Fruit fly (Drosophila melanogaster) whole organism, embryonic: ENCODE results near the gene Tmc.

ENCODE experiments used
- Bgb ChIP-seq: fragments of 200-800 bp; sonication (Bioruptor generic); IDR thresholded peaks from 2 replicates; pipeline ENCODE4 v1.3.6; 2022; ENCODE audit warnings: missing biosample characterization, missing genetic modification characterization; ENCODE audit not compliant: partially characterized antibody
- CG10321 ChIP-seq: fragments of 200-800 bp; sonication (Bioruptor generic); IDR thresholded peaks from 2 replicates; pipeline ENCODE4 v1.3.6; 2022; ENCODE audit warnings: missing biosample characterization, missing genetic modification characterization
- CG10565 ChIP-seq: fragments of 200-800 bp; sonication (Bioruptor generic); optimal IDR thresholded peaks from 3 replicates; lab custom pipeline; 2016; ENCODE audit warnings: missing biosample characterization, mild to moderate bottlenecking, missing genetic modification characterization
- CG11247 ChIP-seq: fragments of 200-800 bp; sonication (Bioruptor generic); IDR thresholded peaks from 2 replicates; pipeline ENCODE4 v1.3.6; 2022; ENCODE audit warnings: missing biosample characterization, missing genetic modification characterization
- CG12219 ChIP-seq: fragments of 200-800 bp; sonication (Bioruptor generic); optimal IDR thresholded peaks from 3 replicates; lab custom pipeline; 2018; ENCODE audit warnings: missing biosample characterization, mild to moderate bottlenecking, missing genetic modification characterization
- CG12769 ChIP-seq: fragments of 200-800 bp; sonication (Bioruptor generic); optimal IDR thresholded peaks from 2 replicates; lab custom pipeline; 2019; ENCODE audit warnings: missing biosample characterization, mild to moderate bottlenecking, missing genetic modification characterization, moderate library complexity
- CG13123 ChIP-seq: fragments of 200-800 bp; sonication (Bioruptor generic); optimal IDR thresholded peaks from 2 replicates; lab custom pipeline; 2016; ENCODE audit warnings: missing biosample characterization, missing genetic modification characterization
- CG13287 ChIP-seq: fragments of 200-800 bp; sonication (Bioruptor generic); IDR thresholded peaks from 2 replicates; pipeline ENCODE4 v1.3.6; 2022; ENCODE audit warnings: missing biosample characterization, missing genetic modification characterization; ENCODE audit not compliant: partially characterized antibody
- CG17612 ChIP-seq: fragments of 200-800 bp; sonication (Bioruptor generic); IDR thresholded peaks from 2 replicates; pipeline ENCODE4 v1.3.6; 2022; ENCODE audit warnings: missing biosample characterization, missing genetic modification characterization
- CG1792 ChIP-seq: fragments of 200-800 bp; sonication (Bioruptor generic); optimal IDR thresholded peaks from 2 replicates; lab custom pipeline; 2016; ENCODE audit warnings: missing biosample characterization, missing genetic modification characterization
- CG1832 ChIP-seq: fragments of 200-800 bp; sonication (Bioruptor generic); optimal IDR thresholded peaks from 2 replicates; lab custom pipeline; 2017; ENCODE audit warnings: missing biosample characterization, mild to moderate bottlenecking, missing genetic modification characterization, inconsistent platforms
- CG2199 ChIP-seq: fragments of 200-800 bp; sonication (Bioruptor generic); IDR thresholded peaks from 3 replicates; pipeline ENCODE4 v1.3.6; 2022; ENCODE audit warnings: missing biosample characterization, missing genetic modification characterization
- CG30403 ChIP-seq: fragments of 200-800 bp; sonication (Bioruptor generic); optimal IDR thresholded peaks from 3 replicates; lab custom pipeline; 2016; ENCODE audit warnings: missing biosample characterization, missing genetic modification characterization
- CG3407 ChIP-seq: fragments of 200-800 bp; sonication (Bioruptor generic); optimal IDR thresholded peaks from 2 replicates; lab custom pipeline; 2018; ENCODE audit warnings: missing biosample characterization, mild to moderate bottlenecking, missing genetic modification characterization
- CG4328 ChIP-seq: fragments of 200-800 bp; sonication (Bioruptor generic); optimal IDR thresholded peaks from 3 replicates; lab custom pipeline; 2017; ENCODE audit warnings: missing biosample characterization, missing genetic modification reagents, missing genetic modification characterization
- CG5180 ChIP-seq: fragments of 200-800 bp; sonication (Bioruptor generic); optimal IDR thresholded peaks from 3 replicates; lab custom pipeline; 2017; ENCODE audit warnings: missing biosample characterization, missing genetic modification characterization, mild to moderate bottlenecking, moderate library complexity, missing genetic modification reagents
- CG6683 ChIP-seq: fragments of 200-800 bp; sonication (Bioruptor generic); optimal IDR thresholded peaks from 2 replicates; lab custom pipeline; 2017; ENCODE audit warnings: missing biosample characterization, mild to moderate bottlenecking, missing genetic modification characterization, missing genetic modification reagents
- CG7987 ChIP-seq: fragments of 200-800 bp; sonication (Bioruptor generic); optimal IDR thresholded peaks from 2 replicates; lab custom pipeline; 2018; ENCODE audit warnings: missing biosample characterization, mild to moderate bottlenecking, missing genetic modification characterization, moderate library complexity
- CG9876 ChIP-seq: fragments of 200-800 bp; sonication (Bioruptor generic); optimal IDR thresholded peaks from 2 replicates; lab custom pipeline; 2016; ENCODE audit warnings: missing biosample characterization, missing genetic modification characterization
- CoRest ChIP-seq: fragments of 200-800 bp; sonication (Bioruptor generic); optimal IDR thresholded peaks from 3 replicates; lab custom pipeline; 2018; ENCODE audit warnings: missing biosample characterization, mild to moderate bottlenecking, missing genetic modification characterization, moderate library complexity
- Dll ChIP-seq: fragments of 200-800 bp; sonication (Bioruptor generic); IDR thresholded peaks from 4 replicates; pipeline ENCODE4 v1.3.6; 2022; ENCODE audit warnings: missing biosample characterization, missing genetic modification characterization; ENCODE audit not compliant: partially characterized antibody
- E2f2 ChIP-seq: fragments of 200-800 bp; sonication (Bioruptor generic); IDR thresholded peaks from 2 replicates; pipeline ENCODE4 v1.3.6; 2022; ENCODE audit warnings: missing biosample characterization, missing genetic modification characterization
- Ets65A ChIP-seq: fragments of 200-800 bp; sonication (Bioruptor generic); peaks from one replicate; lab custom pipeline; 2016; ENCODE audit warnings: missing biosample characterization, missing genetic modification characterization
- H2.0 ChIP-seq: fragments of 200-800 bp; sonication (Bioruptor generic); IDR thresholded peaks from 2 replicates; pipeline ENCODE4 v1.3.6; 2022; ENCODE audit warnings: missing biosample characterization, missing genetic modification characterization
- Hr78 ChIP-seq, 2 experiments: fragments of 200-800 bp in 1 of 2; fragments of >200 bp in 1 of 2; sonication (Bioruptor generic) in 1 of 2; optimal IDR thresholded peaks; 2 replicates each; lab custom pipeline; 2017 to 2019; ENCODE audit warnings: missing biosample characterization in 2 of 2, missing genetic modification characterization in 2 of 2, mild to moderate bottlenecking in 1 of 2, moderate library complexity in 1 of 2
- MTF-1 ChIP-seq: fragments of 200-800 bp; sonication (Bioruptor generic); optimal IDR thresholded peaks from 2 replicates; lab custom pipeline; 2018; ENCODE audit warnings: missing biosample characterization, mild to moderate bottlenecking, missing genetic modification characterization, borderline replicate concordance
- Med ChIP-seq: fragments of 200-800 bp; sonication (Bioruptor generic); peaks from one replicate; lab custom pipeline; 2016; ENCODE audit warnings: missing biosample characterization, missing genetic modification characterization, mild to moderate bottlenecking, inconsistent platforms, moderate library complexity
- Nf-YC ChIP-seq: fragments of 200-800 bp; optimal IDR thresholded peaks from 3 replicates; lab custom pipeline; 2019; ENCODE audit warnings: missing biosample characterization, mild to moderate bottlenecking, missing genetic modification characterization, moderate library complexity
- Poxn ChIP-seq: fragments of 200-800 bp; sonication (Bioruptor generic); IDR thresholded peaks from 2 replicates; pipeline ENCODE4 v1.3.6; 2022; ENCODE audit warnings: missing biosample characterization, missing genetic modification characterization
- Scr ChIP-seq: fragments of 200-800 bp; sonication (Bioruptor generic); IDR thresholded peaks from 2 replicates; pipeline ENCODE4 v1.3.6; 2022; ENCODE audit warnings: missing biosample characterization, missing genetic modification characterization; ENCODE audit not compliant: partially characterized antibody
- Vsx1 ChIP-seq: fragments of 200-800 bp; sonication (Bioruptor generic); optimal IDR thresholded peaks from 2 replicates; lab custom pipeline; 2017; ENCODE audit warnings: missing biosample characterization, mild to moderate bottlenecking, missing genetic modification characterization, missing genetic modification reagents
- Xbp1 ChIP-seq: fragments of 200-800 bp; sonication (Bioruptor generic); optimal IDR thresholded peaks from 3 replicates; lab custom pipeline; 2016; ENCODE audit warnings: missing biosample characterization, mild to moderate bottlenecking, missing genetic modification characterization
- aop ChIP-seq: fragments of 200-800 bp; sonication (Bioruptor generic); IDR thresholded peaks from 2 replicates; pipeline ENCODE4 v1.3.6; 2022; ENCODE audit warnings: missing biosample characterization, missing genetic modification characterization
- bigmax ChIP-seq: fragments of 200-800 bp; sonication (Bioruptor generic); optimal IDR thresholded peaks from 2 replicates; lab custom pipeline; 2018; ENCODE audit warnings: missing biosample characterization, mild to moderate bottlenecking, missing genetic modification characterization
- caup ChIP-seq: fragments of 200-800 bp; sonication (Bioruptor generic); optimal IDR thresholded peaks from 3 replicates; lab custom pipeline; 2017; ENCODE audit warnings: missing biosample characterization, mild to moderate bottlenecking, missing genetic modification characterization, moderate library complexity; ENCODE audit not compliant: severe bottlenecking
- eyg ChIP-seq: fragments of 200-800 bp; sonication (Bioruptor generic); optimal IDR thresholded peaks from 3 replicates; lab custom pipeline; 2016; ENCODE audit warnings: missing biosample characterization, missing genetic modification characterization
- fd64A ChIP-seq: fragments of 200-800 bp; sonication (Bioruptor generic); optimal IDR thresholded peaks from 3 replicates; lab custom pipeline; 2018; ENCODE audit warnings: missing biosample characterization, mild to moderate bottlenecking, missing genetic modification characterization
- her ChIP-seq: fragments of 200-800 bp; sonication (Bioruptor generic); optimal IDR thresholded peaks from 2 replicates; lab custom pipeline; 2016; ENCODE audit warnings: missing biosample characterization, missing genetic modification characterization
- lab ChIP-seq: fragments of 200-800 bp; sonication (Bioruptor generic); optimal IDR thresholded peaks from 3 replicates; lab custom pipeline; 2017; ENCODE audit warnings: missing biosample characterization, missing genetic modification characterization, mild to moderate bottlenecking, moderate library complexity, missing genetic modification reagents
- lbe ChIP-seq: fragments of 200-800 bp; sonication (Bioruptor generic); optimal IDR thresholded peaks from 2 replicates; lab custom pipeline; 2016; ENCODE audit warnings: missing biosample characterization, mild to moderate bottlenecking, missing genetic modification characterization
- nom ChIP-seq: fragments of 200-800 bp; sonication (Bioruptor generic); optimal IDR thresholded peaks from 2 replicates; lab custom pipeline; 2017; ENCODE audit warnings: missing biosample characterization, missing genetic modification characterization, mild to moderate bottlenecking, moderate library complexity, missing genetic modification reagents
- psq ChIP-seq: fragments of 200-800 bp; sonication (Bioruptor generic); optimal IDR thresholded peaks from 2 replicates; lab custom pipeline; 2017; ENCODE audit warnings: missing biosample characterization, missing genetic modification characterization
- pum ChIP-seq: fragments of 200-800 bp; sonication (Bioruptor generic); optimal IDR thresholded peaks from 2 replicates; lab custom pipeline; 2016; ENCODE audit warnings: missing biosample characterization, missing genetic modification characterization
- row ChIP-seq: fragments of 200-800 bp; sonication (Bioruptor generic); IDR thresholded peaks from 3 replicates; pipeline ENCODE4 v1.3.6; 2022; ENCODE audit warnings: missing biosample characterization, missing genetic modification characterization
- sna ChIP-seq: fragments of 200-800 bp; sonication (Bioruptor generic); IDR thresholded peaks from 2 replicates; pipeline ENCODE4 v1.3.6; 2022; ENCODE audit warnings: missing biosample characterization, missing genetic modification characterization; ENCODE audit not compliant: partially characterized antibody
- sqz ChIP-seq: fragments of 200-800 bp; sonication (Bioruptor generic); optimal IDR thresholded peaks from 3 replicates; lab custom pipeline; 2018; ENCODE audit warnings: missing biosample characterization, mild to moderate bottlenecking, missing genetic modification characterization
- stc ChIP-seq: fragments of 200-800 bp; sonication (Bioruptor generic); IDR thresholded peaks from 2 replicates; pipeline ENCODE4 v1.3.6; 2022; ENCODE audit warnings: missing biosample characterization, missing genetic modification characterization
- tup ChIP-seq: fragments of 200-800 bp; sonication (Bioruptor generic); optimal IDR thresholded peaks from 2 replicates; lab custom pipeline; 2016; ENCODE audit warnings: missing biosample characterization, mild to moderate bottlenecking, missing genetic modification characterization, moderate library complexity
- usp ChIP-seq: fragments of >200 bp; optimal IDR thresholded peaks from 2 replicates; lab custom pipeline; 2017; ENCODE audit warnings: missing biosample characterization, missing genetic modification characterization

Gene Tmc

DNA sequence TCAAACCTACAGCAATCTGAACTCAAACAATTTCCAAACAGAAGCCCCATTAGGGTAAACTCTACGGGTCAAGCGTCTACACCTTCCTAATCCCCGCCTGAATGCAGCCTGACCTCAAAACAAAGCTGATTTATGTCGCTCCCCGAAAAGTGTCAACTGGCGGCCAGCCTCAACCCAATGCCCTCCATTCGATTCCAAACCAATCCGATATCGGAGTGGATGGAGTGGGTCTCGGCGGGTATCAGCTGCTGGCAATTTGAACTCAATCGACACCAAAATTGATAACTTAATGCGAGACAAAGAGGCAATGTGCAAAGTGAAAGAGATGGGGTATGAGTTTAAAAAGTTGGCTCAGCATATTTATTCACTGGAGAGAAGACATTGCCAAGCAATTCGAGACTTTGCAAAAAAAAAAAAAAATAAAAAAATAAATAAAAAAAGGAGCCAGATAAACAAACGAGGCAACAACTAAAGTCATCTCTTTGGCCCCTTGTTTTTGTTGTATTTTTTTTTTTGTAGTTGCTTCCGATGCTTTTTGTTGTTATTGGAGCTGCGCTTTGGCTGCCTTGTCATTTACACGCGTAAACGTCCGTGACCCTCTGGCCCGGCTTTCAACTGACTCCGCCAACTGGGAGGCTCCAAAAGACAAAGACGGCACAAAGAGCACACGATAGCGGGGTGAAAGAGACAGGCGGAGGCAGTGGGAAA lies 46.5 kb upstream of the Tmc start:
- TF ChIP-seq Poxn (GFP tag; lab: Robert Waterston, UW) (no peak), Scr (GFP tag; lab: Robert Waterston, UW) (no peak), caup (no peak), CG5180 (GFP tag; lab: Kevin White, UChicago) (no peak), fd64A (GFP tag; lab: Kevin White, UChicago) (no peak), MTF-1 (no peak), CG13123 (GFP tag; lab: Kevin White, UChicago) (no peak), CG1832 (GFP tag; lab: Kevin White, UChicago) (peak; percentile 27), aop (GFP tag; lab: Robert Waterston, UW) (no peak), nom (GFP tag; lab: Kevin White, UChicago) (peak; percentile 86), bigmax (GFP tag; lab: Kevin White, UChicago) (no peak), CG4328 (GFP tag; lab: Kevin White, UChicago) (no peak), eyg (GFP tag; lab: Kevin White, UChicago) (no peak), CoRest (tag; lab: Kevin White, UChicago) (no peak), Xbp1 (GFP tag; lab: Kevin White, UChicago) (no peak), psq (GFP tag; lab: Kevin White, UChicago) (no peak), Ets65A (no peak), CG12769 (tag; lab: Kevin White, UChicago) (peak; percentile 19), CG10565 (GFP tag; lab: Kevin White, UChicago) (no peak), Vsx1 (GFP tag; lab: Kevin White, UChicago) (no peak), Bgb (GFP tag; lab: Robert Waterston, UW) (no peak), CG9876 (GFP tag; lab: Kevin White, UChicago) (no peak), Med (GFP tag; lab: Kevin White, UChicago) (peak; percentile 32), CG7987 (GFP tag; lab: Kevin White, UChicago) (no peak), lbe (GFP tag; lab: Kevin White, UChicago) (no peak), CG13287 (GFP tag; lab: Robert Waterston, UW) (no peak), tup (GFP tag; lab: Kevin White, UChicago) (no peak), sna (GFP tag; lab: Robert Waterston, UW) (no peak), Hr78 (GFP tag; optimal IDR thresholded peaks at IDR 0.05; lab: Kevin White, UChicago) (peak in 1 of 2 experiments; percentile 72), pum (GFP tag; lab: Kevin White, UChicago) (no peak), CG12219 (GFP tag; lab: Kevin White, UChicago) (no peak), Nf-YC (tag; lab: Kevin White, UChicago) (peak; percentile 23), stc (no peak), row (GFP tag; lab: Robert Waterston, UW) (no peak), lab (GFP tag; lab: Kevin White, UChicago) (no peak), CG6683 (GFP tag; lab: Kevin White, UChicago) (no peak), CG2199 (no peak), CG17612 (GFP tag; lab: Robert Waterston, UW) (no peak), her (GFP tag; lab: Kevin White, UChicago) (no peak), usp (GFP tag; lab: Kevin White, UChicago) (no peak), CG3407 (GFP tag; lab: Kevin White, UChicago) (no peak), sqz (GFP tag; lab: Kevin White, UChicago) (peak; percentile 40), CG30403 (no peak), Dll (GFP tag; lab: Robert Waterston, UW) (no peak), E2f2 (GFP tag; lab: Robert Waterston, UW) (no peak), H2.0 (GFP tag; lab: Robert Waterston, UW) (no peak), CG11247 (GFP tag; lab: Robert Waterston, UW) (no peak), CG10321 (GFP tag; lab: Robert Waterston, UW) (0 out of 2 replicates have a peak, but pooled peaks have one; percentile 46), CG1792 (no peak)
